Fruit fly (Drosophila melanogaster) whole organism, embryonic: ENCODE results near the gene CG8097.

Experiments used
- Antp ChIP-seq: fragments of 200-800 bp; sonication (Bioruptor generic); optimal IDR thresholded peaks from 3 replicates; lab custom pipeline; 2016; ENCODE audit warnings: missing biosample characterization, missing genetic modification characterization
- Atf6 ChIP-seq: fragments of 200-800 bp; sonication (Bioruptor generic); IDR thresholded peaks from 2 replicates; pipeline ENCODE4 v1.3.6; 2022; ENCODE audit warnings: missing biosample characterization, missing genetic modification characterization
- CG1024 ChIP-seq: fragments of 200-800 bp; sonication (Bioruptor generic); IDR thresholded peaks from 2 replicates; pipeline ENCODE4 v1.3.6; 2022; ENCODE audit warnings: missing biosample characterization, missing genetic modification characterization
- CG10462 ChIP-seq: fragments of 200-800 bp; sonication (Bioruptor generic); optimal IDR thresholded peaks from 2 replicates; lab custom pipeline; 2016; ENCODE audit warnings: missing biosample characterization, missing genetic modification characterization
- CG11723 ChIP-seq: fragments of 200-800 bp; sonication (Bioruptor generic); optimal IDR thresholded peaks from 2 replicates; lab custom pipeline; 2017; ENCODE audit warnings: missing biosample characterization, mild to moderate bottlenecking, missing genetic modification characterization
- CG12299 ChIP-seq: fragments of 200-800 bp; sonication (Bioruptor generic); optimal IDR thresholded peaks from 2 replicates; lab custom pipeline; 2018; ENCODE audit warnings: missing biosample characterization, mild to moderate bottlenecking, missing genetic modification characterization
- CG12744 ChIP-seq: fragments of 200-800 bp; sonication (Bioruptor generic); optimal IDR thresholded peaks from 2 replicates; lab custom pipeline; 2016; ENCODE audit warnings: missing biosample characterization, missing genetic modification characterization
- CG13775 ChIP-seq: fragments of 200-800 bp; sonication (Bioruptor generic); optimal IDR thresholded peaks from 3 replicates; lab custom pipeline; 2017; ENCODE audit warnings: missing biosample characterization, mild to moderate bottlenecking, missing genetic modification characterization
- CG14441 ChIP-seq: fragments of 200-800 bp; sonication (Bioruptor generic); IDR thresholded peaks from 2 replicates; pipeline ENCODE4 v1.3.6; 2022; ENCODE audit warnings: missing biosample characterization, missing genetic modification characterization
- CG15269 ChIP-seq: fragments of 200-800 bp; sonication (Bioruptor generic); optimal IDR thresholded peaks from 2 replicates; lab custom pipeline; 2018; ENCODE audit warnings: missing biosample characterization, mild to moderate bottlenecking, missing genetic modification characterization, moderate library complexity
- CG15514 ChIP-seq: fragments of 200-800 bp; sonication (Bioruptor generic); optimal IDR thresholded peaks from 3 replicates; lab custom pipeline; 2017; ENCODE audit warnings: missing biosample characterization, missing genetic modification characterization, mild to moderate bottlenecking, moderate library complexity, missing genetic modification reagents
- CG1602 ChIP-seq: fragments of 200-800 bp; sonication (Bioruptor generic); optimal IDR thresholded peaks from 3 replicates; lab custom pipeline; 2016; ENCODE audit warnings: missing biosample characterization, missing genetic modification characterization
- CG17829 ChIP-seq: fragments of 200-800 bp; optimal IDR thresholded peaks from 2 replicates; lab custom pipeline; 2019; ENCODE audit warnings: missing biosample characterization, mild to moderate bottlenecking, missing genetic modification characterization, moderate library complexity
- CG18476 ChIP-seq: fragments of 200-800 bp; sonication (Bioruptor generic); optimal IDR thresholded peaks from 2 replicates; lab custom pipeline; 2016; ENCODE audit warnings: missing biosample characterization, mild to moderate bottlenecking, missing genetic modification characterization
- CG2889 ChIP-seq: fragments of 200-800 bp; sonication (Bioruptor generic); IDR thresholded peaks from 3 replicates; pipeline ENCODE4 v1.3.6; 2022; ENCODE audit warnings: missing biosample characterization, missing genetic modification characterization
- CG3281 ChIP-seq: fragments of 200-800 bp; sonication (Bioruptor generic); optimal IDR thresholded peaks from 3 replicates; lab custom pipeline; 2017; ENCODE audit warnings: missing biosample characterization, mild to moderate bottlenecking, missing genetic modification characterization
- CG3407 ChIP-seq: fragments of 200-800 bp; sonication (Bioruptor generic); optimal IDR thresholded peaks from 2 replicates; lab custom pipeline; 2018; ENCODE audit warnings: missing biosample characterization, mild to moderate bottlenecking, missing genetic modification characterization
- CG34224 ChIP-seq: fragments of 200-800 bp; sonication (Bioruptor generic); IDR thresholded peaks from 3 replicates; pipeline ENCODE4 v1.3.6; 2022; ENCODE audit warnings: missing biosample characterization, missing genetic modification characterization; ENCODE audit not compliant: partially characterized antibody
- CG34376 ChIP-seq: fragments of 200-800 bp; sonication (Bioruptor generic); optimal IDR thresholded peaks from 2 replicates; lab custom pipeline; 2018; ENCODE audit warnings: missing biosample characterization, mild to moderate bottlenecking, missing genetic modification characterization
- CG42726 ChIP-seq: fragments of 200-800 bp; sonication (Bioruptor generic); IDR thresholded peaks from 2 replicates; pipeline ENCODE4 v1.3.6; 2022; ENCODE audit warnings: missing biosample characterization, missing genetic modification characterization; ENCODE audit not compliant: partially characterized antibody
- CG6175 ChIP-seq: fragments of 200-800 bp; sonication (Bioruptor generic); IDR thresholded peaks from 3 replicates; pipeline ENCODE4 v1.3.6; 2022; ENCODE audit warnings: missing biosample characterization, missing genetic modification characterization
- CG9437 ChIP-seq: fragments of 200-800 bp; sonication (Bioruptor generic); optimal IDR thresholded peaks from 2 replicates; lab custom pipeline; 2018; ENCODE audit warnings: missing biosample characterization, mild to moderate bottlenecking, missing genetic modification characterization
- Camta ChIP-seq: fragments of 200-800 bp; sonication (Bioruptor generic); optimal IDR thresholded peaks from 2 replicates; lab custom pipeline; 2016; ENCODE audit warnings: missing biosample characterization, missing genetic modification characterization
- Deaf1 ChIP-seq: fragments of 200-800 bp; optimal IDR thresholded peaks from 3 replicates; lab custom pipeline; 2019; ENCODE audit warnings: missing biosample characterization, mild to moderate bottlenecking, missing genetic modification characterization, moderate library complexity
- HLHmδ ChIP-seq: fragments of 200-800 bp; sonication (Bioruptor generic); optimal IDR thresholded peaks from 2 replicates; lab custom pipeline; 2018; ENCODE audit warnings: missing biosample characterization, mild to moderate bottlenecking, missing genetic modification characterization, moderate library complexity
- Lhr ChIP-seq: fragments of 200-800 bp; sonication (Bioruptor generic); optimal IDR thresholded peaks from 3 replicates; lab custom pipeline; 2017; ENCODE audit warnings: mild to moderate bottlenecking, missing biosample characterization, missing genetic modification reagents, missing genetic modification characterization
- NFAT ChIP-seq: fragments of 200-800 bp; sonication (Bioruptor generic); IDR thresholded peaks from 2 replicates; pipeline ENCODE4 v1.3.6; 2022; ENCODE audit warnings: missing biosample characterization, missing genetic modification characterization
- NK7.1 ChIP-seq: fragments of 200-800 bp; sonication (Bioruptor generic); optimal IDR thresholded peaks from 3 replicates; lab custom pipeline; 2016; ENCODE audit warnings: missing biosample characterization, missing genetic modification characterization
- Stat92E ChIP-seq, 3 experiments: fragments of >200 bp in 2 of 3; fragments of 200-800 bp in 1 of 3; sonication (Bioruptor generic) in 1 of 3; optimal IDR thresholded peaks; 2 replicates each; lab custom pipeline; 2017 to 2019; ENCODE audit warnings: missing biosample characterization in 3 of 3, missing genetic modification characterization in 3 of 3, mild to moderate bottlenecking in 1 of 3, moderate library complexity in 1 of 3
- ap ChIP-seq: fragments of 200-800 bp; sonication (Bioruptor generic); IDR thresholded peaks from 2 replicates; pipeline ENCODE4 v1.3.6; 2022; ENCODE audit warnings: missing biosample characterization, missing genetic modification characterization
- ase ChIP-seq: fragments of 200-800 bp; sonication (Bioruptor generic); IDR thresholded peaks from 3 replicates; pipeline ENCODE4 v1.3.6; 2022; ENCODE audit warnings: missing biosample characterization, missing genetic modification characterization
- bbx ChIP-seq: fragments of 200-800 bp; sonication (Bioruptor generic); IDR thresholded peaks from 2 replicates; pipeline ENCODE4 v1.3.6; 2022; ENCODE audit warnings: missing biosample characterization, missing genetic modification characterization; ENCODE audit not compliant: partially characterized antibody
- cad ChIP-seq: fragments of >200 bp; optimal IDR thresholded peaks from 2 replicates; lab custom pipeline; 2017; ENCODE audit warnings: missing biosample characterization, missing genetic modification characterization
- ci ChIP-seq: fragments of 200-800 bp; sonication (Bioruptor generic); IDR thresholded peaks from 3 replicates; pipeline ENCODE4 v1.3.6; 2022; ENCODE audit warnings: missing biosample characterization, missing genetic modification characterization
- croc ChIP-seq: fragments of 200-800 bp; sonication (Bioruptor generic); conservative IDR thresholded peaks from 3 replicates; pipeline ENCODE4 v1.3.6; 2022; ENCODE audit warnings: missing biosample characterization, missing genetic modification characterization
- eve ChIP-seq, 2 experiments: fragments of >200 bp; optimal IDR thresholded peaks; 2 replicates each; lab custom pipeline; 2017; ENCODE audit warnings: missing biosample characterization in 2 of 2, missing genetic modification characterization in 2 of 2
- exex ChIP-seq: fragments of 200-800 bp; sonication (Bioruptor generic); optimal IDR thresholded peaks from 4 replicates; lab custom pipeline; 2018; ENCODE audit warnings: missing biosample characterization, mild to moderate bottlenecking, missing genetic modification characterization, moderate library complexity
- gem ChIP-seq: fragments of 200-800 bp; sonication (Bioruptor generic); optimal IDR thresholded peaks from 2 replicates; lab custom pipeline; 2019; ENCODE audit warnings: missing biosample characterization, mild to moderate bottlenecking, missing genetic modification characterization, moderate library complexity
- grn ChIP-seq: fragments of 200-800 bp; sonication (Bioruptor generic); optimal IDR thresholded peaks from 3 replicates; lab custom pipeline; 2017; ENCODE audit warnings: missing biosample characterization, missing genetic modification characterization
- gro ChIP-seq: fragments of 200-800 bp; sonication (Bioruptor generic); optimal IDR thresholded peaks from 2 replicates; lab custom pipeline; 2016; ENCODE audit warnings: missing biosample characterization, missing genetic modification characterization
- gt ChIP-seq: fragments of 200-800 bp; sonication (Bioruptor generic); IDR thresholded peaks from 2 replicates; pipeline ENCODE4 v1.3.6; 2022; ENCODE audit warnings: missing biosample characterization, missing genetic modification characterization
- insv ChIP-seq, 2 experiments: fragments of 200-800 bp; sonication (Bioruptor generic); optimal IDR thresholded peaks; 3 replicates each; lab custom pipeline; 2016 to 2018; ENCODE audit warnings: missing biosample characterization in 2 of 2, missing genetic modification characterization in 2 of 2
- oc ChIP-seq: fragments of 200-800 bp; sonication (Bioruptor generic); optimal IDR thresholded peaks from 2 replicates; lab custom pipeline; 2018; ENCODE audit warnings: missing biosample characterization, mild to moderate bottlenecking, missing genetic modification characterization, moderate library complexity
- pan ChIP-seq, 4 experiments: fragments of >200 bp in 3 of 4; fragments of 200-800 bp in 1 of 4; sonication (Bioruptor generic) in 1 of 4; optimal IDR thresholded peaks in 3 of 4; IDR thresholded peaks in 1 of 4; 2 replicates each; pipeline versions ENCODE4 v1.3.6 to Lab custom; 2017 to 2022; ENCODE audit warnings: missing biosample characterization in 2 of 4, missing genetic modification characterization in 2 of 4, mixed read lengths in 1 of 4
- pzg ChIP-seq: fragments of 200-800 bp; sonication (Bioruptor generic); optimal IDR thresholded peaks from 3 replicates; lab custom pipeline; 2018; ENCODE audit warnings: missing biosample characterization, mild to moderate bottlenecking, missing genetic modification characterization, moderate library complexity
- repo ChIP-seq: fragments of 200-800 bp; sonication (Bioruptor generic); optimal IDR thresholded peaks from 2 replicates; lab custom pipeline; 2016; ENCODE audit warnings: missing biosample characterization, missing genetic modification characterization
- row ChIP-seq: fragments of 200-800 bp; sonication (Bioruptor generic); IDR thresholded peaks from 3 replicates; pipeline ENCODE4 v1.3.6; 2022; ENCODE audit warnings: missing biosample characterization, missing genetic modification characterization
- shn ChIP-seq: fragments of 200-800 bp; sonication (Bioruptor generic); optimal IDR thresholded peaks from 3 replicates; lab custom pipeline; 2016; ENCODE audit warnings: missing biosample characterization, missing genetic modification characterization
- stc ChIP-seq: fragments of 200-800 bp; sonication (Bioruptor generic); IDR thresholded peaks from 2 replicates; pipeline ENCODE4 v1.3.6; 2022; ENCODE audit warnings: missing biosample characterization, missing genetic modification characterization
- tgo ChIP-seq: fragments of 200-800 bp; sonication (Bioruptor generic); IDR thresholded peaks from 3 replicates; pipeline ENCODE4 v1.3.6; 2022; ENCODE audit warnings: missing biosample characterization, missing genetic modification characterization
- zen ChIP-seq: fragments of 200-800 bp; sonication (Bioruptor generic); optimal IDR thresholded peaks from 3 replicates; lab custom pipeline; 2018; ENCODE audit warnings: missing biosample characterization, mild to moderate bottlenecking, missing genetic modification characterization, moderate library complexity

CG8097 gene

DNA sequence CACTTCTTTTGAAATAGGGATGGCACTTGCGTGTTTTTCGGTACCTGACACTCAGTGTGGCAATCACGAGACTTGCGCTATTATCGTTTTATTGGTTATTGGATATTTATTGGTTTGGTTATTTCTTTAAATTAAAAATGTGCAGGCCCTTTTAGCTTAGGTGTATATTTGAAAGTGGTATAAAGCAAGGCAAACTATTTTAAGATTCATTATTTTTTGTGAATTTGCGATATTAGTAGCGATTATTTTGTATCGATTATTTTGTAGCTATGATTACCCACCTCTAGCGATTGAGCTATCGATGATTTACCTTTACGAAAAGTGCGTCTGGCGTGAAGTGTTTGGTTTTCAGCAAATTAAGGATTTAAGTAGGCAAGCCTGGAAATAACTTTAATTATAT, at the start of gene CG8097, which contains the start of gene CG9215 (continued):
- TF ChIP-seq CG3281 (GFP tag; lab: Kevin White, UChicago) (no peak), Deaf1 (tag; lab: Kevin White, UChicago) (peak; percentile 11), CG10462 (GFP tag; lab: Kevin White, UChicago) (peak; percentile 4), CG3407 (no peak), shn (GFP tag; lab: Kevin White, UChicago) (peak; percentile 47), pzg (GFP tag; lab: Kevin White, UChicago) (peak; percentile 59), gt (GFP tag; lab: Robert Waterston, UW) (no peak), grn (GFP tag; lab: Kevin White, UChicago) (no peak), CG34376 (GFP tag; lab: Kevin White, UChicago) (peak; percentile 27), CG1024 (no peak), CG34224 (GFP tag; lab: Robert Waterston, UW) (peak; percentile 95), insv (GFP tag; optimal IDR thresholded peaks at IDR 0.05; lab: Kevin White, UChicago) (no peak), gem (tag; lab: Kevin White, UChicago) (no peak), CG1602 (GFP tag; lab: Kevin White, UChicago) (no peak), CG13775 (peak; percentile 11), gro (GFP tag; lab: Kevin White, UChicago) (peak; percentile 20), bbx (peak; percentile 83), oc (tag; lab: Kevin White, UChicago) (no peak), CG12744 (GFP tag; lab: Kevin White, UChicago) (no peak), exex (tag; lab: Kevin White, UChicago) (no peak), ap (GFP tag; lab: Robert Waterston, UW) (no peak), CG2889 (GFP tag; lab: Robert Waterston, UW) (no peak), Stat92E (GFP tag; optimal IDR thresholded peaks at IDR 0.05; lab: Kevin White, UChicago) (peak in 1 of 3 experiments; percentile 36), repo (GFP tag; lab: Kevin White, UChicago) (no peak), NFAT (no peak), CG42726 (peak; percentile 68; the same call in 1 of the 2 replicates), CG9437 (GFP tag; lab: Kevin White, UChicago) (peak; percentile 61), Antp (GFP tag; lab: Kevin White, UChicago) (peak; percentile 5), CG17829 (peak; percentile 55), row (GFP tag; lab: Robert Waterston, UW) (peak; percentile 84), CG15269 (tag; lab: Kevin White, UChicago) (no peak), CG11723 (GFP tag; lab: Kevin White, UChicago) (no peak), CG12299 (tag; lab: Kevin White, UChicago) (no peak), Atf6 (GFP tag; lab: Robert Waterston, UW) (0 out of 2 replicates have a peak, but pooled peaks have one; percentile 38), stc (GFP tag; lab: Robert Waterston, UW) (no peak), pan (optimal IDR thresholded peaks at IDR 0.05; lab: Kevin White, UChicago) (no peak), pan (GFP tag; optimal IDR thresholded peaks at IDR 0.05 in 1 of 2, IDR thresholded peaks at IDR 0.05 in 1 of 2) (no peak), tgo (GFP tag; lab: Robert Waterston, UW) (no peak), ci (GFP tag; lab: Robert Waterston, UW) (no peak), CG18476 (GFP tag; lab: Kevin White, UChicago) (peak; percentile 1), cad (no peak), CG6175 (no peak), CG15514 (peak; percentile 61), ase (GFP tag; lab: Robert Waterston, UW) (no peak), zen (tag; lab: Kevin White, UChicago) (no peak), Lhr (GFP tag; lab: Kevin White, UChicago) (peak; percentile 36), croc (GFP tag; lab: Robert Waterston, UW) (no peak), CG14441 (no peak), eve (GFP tag; optimal IDR thresholded peaks at IDR 0.05; lab: Kevin White, UChicago) (no peak), Camta (GFP tag; lab: Kevin White, UChicago) (peak; percentile 17), NK7.1 (GFP tag; lab: Kevin White, UChicago) (no peak), HLHmδ (GFP tag; lab: Kevin White, UChicago) (no peak)
